Fruit fly (Drosophila melanogaster) whole organism, embryonic: ENCODE measurements around the gene Mkp3.

ENCODE experiments used
- ATbp ChIP-seq: fragments of 200-800 bp; sonication (Bioruptor generic); optimal IDR thresholded peaks from 2 replicates; lab custom pipeline; 2017; ENCODE audit warnings: missing biosample characterization, mild to moderate bottlenecking, missing genetic modification characterization, missing genetic modification reagents
- Ada2b ChIP-seq: fragments of 200-800 bp; sonication (Bioruptor generic); IDR thresholded peaks from 2 replicates; pipeline ENCODE4 v1.3.6; 2022; ENCODE audit warnings: missing biosample characterization, missing genetic modification characterization
- B-H2 ChIP-seq: fragments of 200-800 bp; sonication (Bioruptor generic); optimal IDR thresholded peaks from 2 replicates; lab custom pipeline; 2018; ENCODE audit warnings: missing biosample characterization, mild to moderate bottlenecking, missing genetic modification characterization
- BtbVII ChIP-seq: fragments of 200-800 bp; sonication (Bioruptor generic); optimal IDR thresholded peaks from 3 replicates; lab custom pipeline; 2017; ENCODE audit warnings: missing biosample characterization, mild to moderate bottlenecking, missing genetic modification characterization
- CG10209 ChIP-seq: fragments of 200-800 bp; sonication (Bioruptor generic); optimal IDR thresholded peaks from 3 replicates; lab custom pipeline; 2017; ENCODE audit warnings: missing biosample characterization, mild to moderate bottlenecking, missing genetic modification characterization, missing genetic modification reagents
- CG10543 ChIP-seq: fragments of 200-800 bp; sonication (Bioruptor generic); optimal IDR thresholded peaks from 3 replicates; lab custom pipeline; 2017; ENCODE audit warnings: missing biosample characterization, mild to moderate bottlenecking, missing genetic modification characterization, moderate library complexity
- CG13287 ChIP-seq: fragments of 200-800 bp; sonication (Bioruptor generic); IDR thresholded peaks from 2 replicates; pipeline ENCODE4 v1.3.6; 2022; ENCODE audit warnings: missing biosample characterization, missing genetic modification characterization; ENCODE audit not compliant: partially characterized antibody
- CG13296 ChIP-seq: fragments of 200-800 bp; sonication (Bioruptor generic); optimal IDR thresholded peaks from 3 replicates; lab custom pipeline; 2018; ENCODE audit warnings: missing biosample characterization, mild to moderate bottlenecking, missing genetic modification characterization
- CG13424 ChIP-seq: fragments of 200-800 bp; sonication (Bioruptor generic); optimal IDR thresholded peaks from 2 replicates; lab custom pipeline; 2019; ENCODE audit warnings: missing biosample characterization, mild to moderate bottlenecking, missing genetic modification characterization, moderate library complexity
- CG15269 ChIP-seq: fragments of 200-800 bp; sonication (Bioruptor generic); optimal IDR thresholded peaks from 2 replicates; lab custom pipeline; 2018; ENCODE audit warnings: missing biosample characterization, mild to moderate bottlenecking, missing genetic modification characterization, moderate library complexity
- CG15514 ChIP-seq: fragments of 200-800 bp; sonication (Bioruptor generic); optimal IDR thresholded peaks from 3 replicates; lab custom pipeline; 2017; ENCODE audit warnings: missing biosample characterization, missing genetic modification characterization, mild to moderate bottlenecking, moderate library complexity, missing genetic modification reagents
- CG17359 ChIP-seq: fragments of 200-800 bp; sonication (Bioruptor generic); optimal IDR thresholded peaks from 3 replicates; lab custom pipeline; 2018; ENCODE audit warnings: missing biosample characterization, mild to moderate bottlenecking, missing genetic modification characterization, moderate library complexity
- CG17361 ChIP-seq: fragments of 200-800 bp; sonication (Bioruptor generic); IDR thresholded peaks from 3 replicates; pipeline ENCODE4 v1.3.6; 2022; ENCODE audit warnings: missing biosample characterization, missing genetic modification characterization
- CG17568 ChIP-seq: fragments of 200-800 bp; sonication (Bioruptor generic); optimal IDR thresholded peaks from 2 replicates; lab custom pipeline; 2018; ENCODE audit warnings: missing biosample characterization, mild to moderate bottlenecking, missing genetic modification characterization, moderate library complexity
- CG18599 ChIP-seq: fragments of 200-800 bp; sonication (Bioruptor generic); optimal IDR thresholded peaks from 3 replicates; lab custom pipeline; 2017; ENCODE audit warnings: missing biosample characterization, missing genetic modification characterization, mild to moderate bottlenecking, moderate library complexity, missing genetic modification reagents
- CG30403 ChIP-seq: fragments of 200-800 bp; sonication (Bioruptor generic); optimal IDR thresholded peaks from 3 replicates; lab custom pipeline; 2016; ENCODE audit warnings: missing biosample characterization, missing genetic modification characterization
- CG31224 ChIP-seq: fragments of 200-800 bp; sonication (Bioruptor generic); IDR thresholded peaks from 2 replicates; pipeline ENCODE4 v1.3.6; 2022; ENCODE audit warnings: missing biosample characterization, missing genetic modification characterization
- CG3281 ChIP-seq: fragments of 200-800 bp; sonication (Bioruptor generic); optimal IDR thresholded peaks from 3 replicates; lab custom pipeline; 2017; ENCODE audit warnings: missing biosample characterization, mild to moderate bottlenecking, missing genetic modification characterization
- CG6683 ChIP-seq: fragments of 200-800 bp; sonication (Bioruptor generic); optimal IDR thresholded peaks from 2 replicates; lab custom pipeline; 2017; ENCODE audit warnings: missing biosample characterization, mild to moderate bottlenecking, missing genetic modification characterization, missing genetic modification reagents
- CG7839 ChIP-seq: fragments of 200-800 bp; sonication (Bioruptor generic); optimal IDR thresholded peaks from 3 replicates; lab custom pipeline; 2018; ENCODE audit warnings: missing biosample characterization, mild to moderate bottlenecking, missing genetic modification characterization, moderate library complexity
- CHES-1-like ChIP-seq: fragments of 200-800 bp; sonication (Bioruptor generic); optimal IDR thresholded peaks from 2 replicates; lab custom pipeline; 2016; ENCODE audit warnings: missing biosample characterization, missing genetic modification characterization
- D19B ChIP-seq: fragments of 200-800 bp; sonication (Bioruptor generic); optimal IDR thresholded peaks from 2 replicates; lab custom pipeline; 2017; ENCODE audit warnings: missing biosample characterization, mild to moderate bottlenecking, missing genetic modification characterization
- Eip74EF ChIP-seq, 2 experiments: fragments of 200-800 bp in 1 of 2; fragments of >200 bp in 1 of 2; sonication (Bioruptor generic) in 1 of 2; optimal IDR thresholded peaks; 2 replicates each; lab custom pipeline; 2017 to 2019; ENCODE audit warnings: missing biosample characterization in 2 of 2, missing genetic modification characterization in 2 of 2, mild to moderate bottlenecking in 1 of 2, moderate library complexity in 1 of 2
- Meics ChIP-seq: fragments of 200-800 bp; sonication (Bioruptor generic); optimal IDR thresholded peaks from 2 replicates; lab custom pipeline; 2017; ENCODE audit warnings: missing biosample characterization, mild to moderate bottlenecking, missing genetic modification characterization
- Ptx1 ChIP-seq: fragments of 200-800 bp; sonication (Bioruptor generic); IDR thresholded peaks from 2 replicates; pipeline ENCODE4 v1.3.6; 2022; ENCODE audit warnings: missing biosample characterization, missing genetic modification characterization
- YL-1 ChIP-seq: fragments of 200-800 bp; sonication (Bioruptor generic); optimal IDR thresholded peaks from 3 replicates; lab custom pipeline; 2017; ENCODE audit warnings: missing biosample characterization, mild to moderate bottlenecking, missing genetic modification characterization
- caup ChIP-seq: fragments of 200-800 bp; sonication (Bioruptor generic); optimal IDR thresholded peaks from 3 replicates; lab custom pipeline; 2017; ENCODE audit warnings: missing biosample characterization, mild to moderate bottlenecking, missing genetic modification characterization, moderate library complexity; ENCODE audit not compliant: severe bottlenecking
- cg ChIP-seq: fragments of 200-800 bp; sonication (Bioruptor generic); optimal IDR thresholded peaks from 3 replicates; lab custom pipeline; 2019; ENCODE audit warnings: missing biosample characterization, mild to moderate bottlenecking, missing genetic modification characterization, moderate library complexity
- dmrt99B ChIP-seq: fragments of 200-800 bp; sonication (Bioruptor generic); optimal IDR thresholded peaks from 2 replicates; lab custom pipeline; 2018; ENCODE audit warnings: missing biosample characterization, mild to moderate bottlenecking, missing genetic modification characterization, moderate library complexity
- eve ChIP-seq, 2 experiments: fragments of >200 bp; optimal IDR thresholded peaks; 2 replicates each; lab custom pipeline; 2017; ENCODE audit warnings: missing biosample characterization in 2 of 2, missing genetic modification characterization in 2 of 2
- ftz-f1 ChIP-seq: fragments of 200-800 bp; sonication (Bioruptor generic); optimal IDR thresholded peaks from 2 replicates; lab custom pipeline; 2016; ENCODE audit warnings: missing biosample characterization, missing genetic modification characterization
- gce ChIP-seq: fragments of 200-800 bp; sonication (Bioruptor generic); IDR thresholded peaks from 3 replicates; pipeline ENCODE4 v1.3.6; 2022; ENCODE audit warnings: missing biosample characterization, missing genetic modification characterization
- kni ChIP-seq: fragments of 200-800 bp; sonication (Bioruptor generic); optimal IDR thresholded peaks from 3 replicates; lab custom pipeline; 2017; ENCODE audit warnings: mild to moderate bottlenecking, missing biosample characterization, missing genetic modification reagents, missing genetic modification characterization
- lab ChIP-seq: fragments of 200-800 bp; sonication (Bioruptor generic); optimal IDR thresholded peaks from 3 replicates; lab custom pipeline; 2017; ENCODE audit warnings: missing biosample characterization, missing genetic modification characterization, mild to moderate bottlenecking, moderate library complexity, missing genetic modification reagents
- lov ChIP-seq, 2 experiments: fragments of 200-800 bp in 1 of 2; fragments of >200 bp in 1 of 2; sonication (Bioruptor generic) in 1 of 2; IDR thresholded peaks in 1 of 2; optimal IDR thresholded peaks in 1 of 2; 2 replicates in 1 of 2; 3 replicates in 1 of 2; pipeline versions ENCODE4 v1.3.6 to Lab custom; 2017 to 2022; ENCODE audit warnings: missing biosample characterization in 1 of 2, missing genetic modification characterization in 1 of 2
- org-1 ChIP-seq: fragments of 200-800 bp; sonication (Bioruptor generic); optimal IDR thresholded peaks from 2 replicates; lab custom pipeline; 2017; ENCODE audit warnings: missing biosample characterization, missing genetic modification characterization
- pho ChIP-seq: fragments of 200-800 bp; sonication (Bioruptor generic); optimal IDR thresholded peaks from 2 replicates; lab custom pipeline; 2016; ENCODE audit warnings: missing biosample characterization, missing genetic modification characterization
- run ChIP-seq: fragments of 200-800 bp; sonication (Bioruptor generic); optimal IDR thresholded peaks from 3 replicates; lab custom pipeline; 2018; ENCODE audit warnings: missing biosample characterization, mild to moderate bottlenecking, missing genetic modification characterization
- scrt ChIP-seq: fragments of 200-800 bp; sonication (Bioruptor generic); optimal IDR thresholded peaks from 2 replicates; lab custom pipeline; 2018; ENCODE audit warnings: missing biosample characterization, mild to moderate bottlenecking, missing genetic modification characterization, moderate library complexity
- sens-2 ChIP-seq: fragments of 200-800 bp; sonication (Bioruptor generic); IDR thresholded peaks from 2 replicates; pipeline ENCODE4 v1.3.6; 2022; ENCODE audit warnings: missing biosample characterization, missing genetic modification characterization
- slbo ChIP-seq: fragments of 200-800 bp; sonication (Bioruptor generic); IDR thresholded peaks from 2 replicates; pipeline ENCODE4 v1.3.6; 2022; ENCODE audit warnings: missing biosample characterization, missing genetic modification characterization
- sob ChIP-seq: fragments of 200-800 bp; sonication (Bioruptor generic); IDR thresholded peaks from 2 replicates; pipeline ENCODE4 v1.3.6; 2022; ENCODE audit warnings: missing biosample characterization, missing genetic modification characterization
- sqz ChIP-seq: fragments of 200-800 bp; sonication (Bioruptor generic); optimal IDR thresholded peaks from 3 replicates; lab custom pipeline; 2018; ENCODE audit warnings: missing biosample characterization, mild to moderate bottlenecking, missing genetic modification characterization
- twi ChIP-seq: fragments of 200-800 bp; optimal IDR thresholded peaks from 2 replicates; lab custom pipeline; 2019; ENCODE audit warnings: missing biosample characterization, mild to moderate bottlenecking, missing genetic modification characterization, moderate library complexity
- wdn ChIP-seq: fragments of 200-800 bp; sonication (Bioruptor generic); IDR thresholded peaks from 2 replicates; pipeline ENCODE4 v1.3.6; 2022; ENCODE audit warnings: missing biosample characterization, missing genetic modification characterization
- zen ChIP-seq: fragments of 200-800 bp; sonication (Bioruptor generic); optimal IDR thresholded peaks from 3 replicates; lab custom pipeline; 2018; ENCODE audit warnings: missing biosample characterization, mild to moderate bottlenecking, missing genetic modification characterization, moderate library complexity
- zfh2 ChIP-seq: fragments of 200-800 bp; sonication (Bioruptor generic); optimal IDR thresholded peaks from 2 replicates; lab custom pipeline; 2016; ENCODE audit warnings: missing biosample characterization, missing genetic modification characterization

Gene Mkp3

dm6 chr3L:19071173-19071844 lies 14.9 kb downstream of the Mkp3 start (continued):
- TF ChIP-seq org-1 (GFP tag; lab: Kevin White, UChicago) (peak; percentile 8), CG31224 (GFP tag; lab: Robert Waterston, UW) (peak; percentile 11; the same call in 1 of the 2 replicates), CG13424 (tag; lab: Kevin White, UChicago) (peak; percentile 14), Ptx1 (GFP tag; lab: Robert Waterston, UW) (peak; percentile 41), CG17361 (0 out of 3 replicates have a peak, but pooled peaks have one; percentile 24), CG13296 (GFP tag; lab: Kevin White, UChicago) (peak; percentile 3), wdn (GFP tag; lab: Robert Waterston, UW) (peak; percentile 44; the same call in 1 of the 2 replicates), CG17359 (tag; lab: Kevin White, UChicago) (peak; percentile 15), BtbVII (GFP tag; lab: Kevin White, UChicago) (peak; percentile 19), twi (peak; percentile 40), ftz-f1 (GFP tag; lab: Kevin White, UChicago) (peak; percentile 69), B-H2 (GFP tag; lab: Kevin White, UChicago) (peak; percentile 62), caup (GFP tag; lab: Kevin White, UChicago) (peak; percentile 45), CG13287 (GFP tag; lab: Robert Waterston, UW) (peak; percentile 30; the same call in 1 of the 2 replicates), CG15269 (peak; percentile 46), slbo (GFP tag; lab: Robert Waterston, UW) (peak; percentile 54), zen (tag; lab: Kevin White, UChicago) (no peak), D19B (peak; percentile 33), run (tag; lab: Kevin White, UChicago) (peak; percentile 64), sens-2 (GFP tag; lab: Robert Waterston, UW) (no peak), gce (GFP tag; lab: Robert Waterston, UW) (peak; percentile 8; the same call in 1 of the 3 replicates), Meics (peak; percentile 32), pho (GFP tag; lab: Kevin White, UChicago) (no peak), lab (GFP tag; lab: Kevin White, UChicago) (peak; percentile 79), CHES-1-like (GFP tag; lab: Kevin White, UChicago) (peak; percentile 1), CG18599 (GFP tag; lab: Kevin White, UChicago) (peak; percentile 78), sob (0 out of 2 replicates have a peak, but pooled peaks have one; percentile 7), Ada2b (GFP tag; lab: Robert Waterston, UW) (0 out of 2 replicates have a peak, but pooled peaks have one; percentile 25), YL-1 (GFP tag; lab: Kevin White, UChicago) (no peak), sqz (GFP tag; lab: Kevin White, UChicago) (peak; percentile 80), lov (optimal IDR thresholded peaks at IDR 0.05; lab: Kevin White, UChicago) (no peak), lov (GFP tag; IDR thresholded peaks at IDR 0.05; lab: Robert Waterston, UW) (no peak), CG3281 (GFP tag; lab: Kevin White, UChicago) (peak; percentile 53), CG7839 (peak; percentile 12), CG10543 (GFP tag; lab: Kevin White, UChicago) (peak; percentile 69), CG6683 (GFP tag; lab: Kevin White, UChicago) (no peak), dmrt99B (tag; lab: Kevin White, UChicago) (peak; percentile 52), zfh2 (GFP tag; lab: Kevin White, UChicago) (peak; percentile 23), scrt (GFP tag; lab: Kevin White, UChicago) (peak; percentile 38), Eip74EF (GFP tag; optimal IDR thresholded peaks at IDR 0.05; lab: Kevin White, UChicago) (peak in 1 of 2 experiments; percentile 45), CG30403 (GFP tag; lab: Kevin White, UChicago) (peak; percentile 17), kni (GFP tag; lab: Kevin White, UChicago) (peak; percentile 9), eve (GFP tag; optimal IDR thresholded peaks at IDR 0.05; lab: Kevin White, UChicago) (peak in 1 of 2 experiments; percentile 53), CG10209 (GFP tag; lab: Kevin White, UChicago) (peak; percentile 29), ATbp (GFP tag; lab: Kevin White, UChicago) (peak; percentile 23), cg (GFP tag; lab: Kevin White, UChicago) (peak; percentile 42), CG15514 (GFP tag; lab: Kevin White, UChicago) (peak; percentile 45), CG17568 (GFP tag; lab: Kevin White, UChicago) (peak; percentile 28)
